Worm (Caenorhabditis elegans) whole organism, mixed stage, embryonic: ENCODE data around the gene srbc-27.

Source experiments
- M03D4.4 ChIP-seq: sonication (generic microtip); optimal IDR thresholded peaks from 2 replicates; lab custom pipeline; 2017; ENCODE audit warnings: mild to moderate bottlenecking, missing genetic modification characterization, missing compliant biosample characterization
- blmp-1 ChIP-seq: fragments of 150-350 bp; optimal IDR thresholded peaks from 2 replicates; lab custom pipeline; 2014; ENCODE audit warnings: missing biosample characterization, missing genetic modification characterization
- ceh-43 ChIP-seq: fragments of 200-800 bp; sonication (Bioruptor generic); optimal IDR thresholded peaks from 2 replicates; lab custom pipeline; 2018; ENCODE audit warnings: mild to moderate bottlenecking, missing genetic modification characterization, moderate library complexity, missing compliant biosample characterization
- ceh-83 ChIP-seq: fragments of 200-800 bp; sonication (Bioruptor generic); optimal IDR thresholded peaks from 2 replicates; lab custom pipeline; 2018; ENCODE audit warnings: mild to moderate bottlenecking, missing genetic modification characterization, missing compliant biosample characterization
- ces-1 ChIP-seq: fragments of 150-350 bp; optimal IDR thresholded peaks from 2 replicates; lab custom pipeline; 2014; ENCODE audit warnings: missing biosample characterization, missing genetic modification reagents, missing genetic modification characterization
- drap-1 ChIP-seq: fragments of 200-800 bp; sonication (Bioruptor generic); optimal IDR thresholded peaks from 3 replicates; lab custom pipeline; 2018; ENCODE audit warnings: mild to moderate bottlenecking, missing genetic modification characterization, missing compliant biosample characterization
- flh-1 ChIP-seq: fragments of 200-800 bp; sonication (Bioruptor generic); optimal IDR thresholded peaks from 2 replicates; lab custom pipeline; 2018; ENCODE audit warnings: mild to moderate bottlenecking, missing genetic modification characterization, moderate library complexity, missing compliant biosample characterization
- ham-2 ChIP-seq: fragments of 200-800 bp; sonication (Bioruptor generic); optimal IDR thresholded peaks from 2 replicates; lab custom pipeline; 2018; ENCODE audit warnings: mild to moderate bottlenecking, missing genetic modification characterization, missing compliant biosample characterization
- hlh-1 ChIP-seq: fragments of 150-350 bp; optimal IDR thresholded peaks from 2 replicates; lab custom pipeline; 2014; ENCODE audit warnings: missing biosample characterization, missing genetic modification reagents, missing genetic modification characterization
- lsy-2 ChIP-seq: fragments of 150-350 bp; optimal IDR thresholded peaks from 2 replicates; lab custom pipeline; 2014; ENCODE audit warnings: missing biosample characterization, missing genetic modification characterization
- mls-2 ChIP-seq: sonication (generic microtip); optimal IDR thresholded peaks from 2 replicates; lab custom pipeline; 2016; ENCODE audit warnings: mild to moderate bottlenecking, missing genetic modification characterization, moderate library complexity, missing compliant biosample characterization
- nhr-2 ChIP-seq: fragments of 150-350 bp; optimal IDR thresholded peaks from 2 replicates; lab custom pipeline; 2014; ENCODE audit warnings: missing biosample characterization, missing genetic modification characterization
- nhr-237 ChIP-seq: fragments of 150-350 bp; optimal IDR thresholded peaks from 2 replicates; lab custom pipeline; 2014; ENCODE audit warnings: missing biosample characterization, missing genetic modification characterization
- nhr-28 ChIP-seq: fragments of 150-350 bp; optimal IDR thresholded peaks from 2 replicates; lab custom pipeline; 2014; ENCODE audit warnings: missing biosample characterization, missing genetic modification characterization
- pha-4 ChIP-seq: fragments of 150-350 bp; optimal IDR thresholded peaks from 2 replicates; lab custom pipeline; 2018; ENCODE audit warnings: missing biosample characterization, missing genetic modification reagents, missing genetic modification characterization
- sptf-1 ChIP-seq: sonication (generic microtip); optimal IDR thresholded peaks from 2 replicates; lab custom pipeline; 2017; ENCODE audit warnings: mild to moderate bottlenecking, missing genetic modification characterization, moderate library complexity, missing compliant biosample characterization
- tbx-8 ChIP-seq: fragments of 200-800 bp; sonication (Bioruptor generic); optimal IDR thresholded peaks from 2 replicates; lab custom pipeline; 2018; ENCODE audit warnings: mild to moderate bottlenecking, missing genetic modification characterization, moderate library complexity, missing compliant biosample characterization
- unc-39 ChIP-seq: fragments of 150-350 bp; optimal IDR thresholded peaks from 2 replicates; lab custom pipeline; 2014; ENCODE audit warnings: missing biosample characterization, missing genetic modification characterization
- unc-62 ChIP-seq: fragments of 150-350 bp; optimal IDR thresholded peaks from 2 replicates; lab custom pipeline; 2014; ENCODE audit warnings: missing biosample characterization, missing genetic modification reagents, missing genetic modification characterization
- zip-8 ChIP-seq: fragments of 150-350 bp; optimal IDR thresholded peaks from 2 replicates; lab custom pipeline; 2014; ENCODE audit warnings: missing biosample characterization, missing genetic modification characterization
- ztf-11 ChIP-seq: fragments of 150-350 bp; optimal IDR thresholded peaks from 2 replicates; lab custom pipeline; 2014; ENCODE audit warnings: missing biosample characterization, missing genetic modification characterization

srbc-27 gene

ce11 chrV:17469180-17469579 is 38.2 kb downstream of the srbc-27 start, which contains the start of gene F20E11.17:
Gene F20E11.17 (minus strand): TSS chrV:17469280.
- no peak for TF ChIP-seq ceh-43 (GFP tag; lab: Kevin White, UChicago)
- TF ChIP-seq tbx-8 (GFP tag; lab: Kevin White, UChicago): no peak
- TF ChIP-seq, all 35 proteins: peak for 0

- TF ChIP-seq ceh-83 (GFP tag; lab: Kevin White, UChicago) (no peak), nhr-2 (tag; lab: Kevin White, UChicago) (no peak), ces-1 (GFP tag; lab: Kevin White, UChicago) (no peak), drap-1 (no peak), ztf-11 (no peak), hlh-1 (tag; lab: Kevin White, UChicago) (no peak), unc-39 (tag; lab: Kevin White, UChicago) (no peak), ham-2 (GFP tag; lab: Kevin White, UChicago) (no peak), pha-4 (tag; lab: Kevin White, UChicago) (no peak), unc-62 (GFP tag; lab: Kevin White, UChicago) (no peak), mls-2 (tag; lab: Kevin White, UChicago) (no peak), sptf-1 (tag; lab: Kevin White, UChicago) (no peak), zip-8 (tag; lab: Kevin White, UChicago) (no peak)
These were observed 40.6 kb downstream of the srbc-27 start, which contains the start of gene srh-235 for ce11 chrV:17471564-17471963. Gene srh-235 (minus strand): TSS chrV:17471664.

- TF ChIP-seq flh-1: no peak
- no peak for TF ChIP-seq nhr-237
- TF ChIP-seq sptf-1 (tag; lab: Kevin White, UChicago): no peak
- no peak for TF ChIP-seq mls-2 (tag; lab: Kevin White, UChicago)
- no peak for TF ChIP-seq lsy-2 (tag; lab: Kevin White, UChicago)
- no peak for TF ChIP-seq ceh-83 (GFP tag; lab: Kevin White, UChicago)
- no peak for TF ChIP-seq nhr-28 (tag; lab: Kevin White, UChicago)
- no peak for TF ChIP-seq blmp-1 (tag; lab: Kevin White, UChicago)
- TF ChIP-seq M03D4.4 (tag; lab: Kevin White, UChicago): no peak
- TF ChIP-seq, all 35 proteins: peak for 0
These were observed 42.7 kb downstream of the srbc-27 start, which contains the start of gene srh-123 for ce11 chrV:17473699-17474098. Gene srh-123 (plus strand): TSS chrV:17473999.

- no peak for TF ChIP-seq M03D4.4 (tag; lab: Kevin White, UChicago)
- no peak for TF ChIP-seq ceh-83 (GFP tag; lab: Kevin White, UChicago)
- no peak for TF ChIP-seq pha-4 (tag; lab: Kevin White, UChicago)
These were observed 45.5 kb downstream of the srbc-27 start, which contains the start of gene srbc-61 for ce11 chrV:17476490-17476889. Gene srbc-61 (plus strand): TSS chrV:17476790.
